Worm (Caenorhabditis elegans) whole organism, young adult: ENCODE measurements around the gene tag-65.

ENCODE experiments used
- B0035.1 ChIP-seq: sonication (generic microtip); optimal IDR thresholded peaks from 2 replicates; lab custom pipeline; 2016; ENCODE audit warnings: missing genetic modification characterization, mild to moderate bottlenecking, missing compliant biosample characterization, missing genotype, missing genetic modification reagents
- B0336.3 ChIP-seq: fragments of 200-800 bp; sonication (Bioruptor generic); IDR thresholded peaks from 2 replicates; pipeline ENCODE4 v1.3.6; 2022; ENCODE audit warnings: missing genetic modification characterization, missing compliant biosample characterization
- C17E4.6 ChIP-seq: fragments of 200-800 bp; sonication (Bioruptor generic); IDR thresholded peaks from 2 replicates; pipeline ENCODE4 v1.3.6; 2022; ENCODE audit warnings: missing genetic modification reagents, missing genetic modification characterization, missing compliant biosample characterization
- F22D6.2 ChIP-seq: sonication (generic microtip); optimal IDR thresholded peaks from 2 replicates; lab custom pipeline; 2016; ENCODE audit warnings: mild to moderate bottlenecking, missing genetic modification characterization, missing compliant biosample characterization
- F55B11.4 ChIP-seq: sonication (generic microtip); optimal IDR thresholded peaks from 2 replicates; lab custom pipeline; 2016; ENCODE audit warnings: missing compliant biosample characterization, missing genetic modification characterization, borderline replicate concordance; ENCODE audit not compliant: insufficient read depth
- F57A8.1 ChIP-seq: fragments of 200-800 bp; sonication (Bioruptor generic); optimal IDR thresholded peaks from 2 replicates; lab custom pipeline; 2018; ENCODE audit warnings: mild to moderate bottlenecking, missing genetic modification characterization, moderate library complexity, missing compliant biosample characterization
- T07F8.4 ChIP-seq: sonication (generic microtip); optimal IDR thresholded peaks from 2 replicates; lab custom pipeline; 2016; ENCODE audit warnings: mild to moderate bottlenecking, missing genetic modification characterization, moderate library complexity, missing compliant biosample characterization
- Y53F4B.3 ChIP-seq: fragments of 200-800 bp; sonication (Bioruptor generic); IDR thresholded peaks from 2 replicates; pipeline ENCODE4 v1.3.6; 2022; ENCODE audit warnings: missing genetic modification reagents, missing genetic modification characterization, missing compliant biosample characterization
- Y53G8AR.9 ChIP-seq: fragments of 200-800 bp; sonication (Bioruptor generic); conservative IDR thresholded peaks from 2 replicates; pipeline ENCODE4 v1.3.6; 2022; ENCODE audit warnings: missing genetic modification reagents, missing genetic modification characterization, missing compliant biosample characterization
- Y56A3A.18 ChIP-seq: fragments of 200-800 bp; sonication (Bioruptor generic); IDR thresholded peaks from 2 replicates; pipeline ENCODE4 v1.3.6; 2022; ENCODE audit warnings: missing genetic modification reagents, missing genetic modification characterization, missing compliant biosample characterization
- Y95B8A.8 ChIP-seq: fragments of 200-800 bp; sonication (Bioruptor generic); IDR thresholded peaks from 2 replicates; pipeline ENCODE4 v1.3.6; 2022; ENCODE audit warnings: missing genetic modification reagents, missing genetic modification characterization, missing compliant biosample characterization
- aptf-2 ChIP-seq: fragments of 200-800 bp; sonication (Bioruptor generic); conservative IDR thresholded peaks from 2 replicates; pipeline ENCODE4 v1.3.6; 2022; ENCODE audit warnings: missing genetic modification reagents, missing genetic modification characterization, missing compliant biosample characterization
- athp-1 ChIP-seq: sonication (generic microtip); optimal IDR thresholded peaks from 2 replicates; lab custom pipeline; 2017; ENCODE audit warnings: mild to moderate bottlenecking, missing genetic modification characterization, missing compliant biosample characterization
- attf-3 ChIP-seq: fragments of 200-800 bp; sonication (Bioruptor generic); conservative IDR thresholded peaks from 2 replicates; pipeline ENCODE4 v1.3.6; 2022; ENCODE audit warnings: missing genetic modification reagents, missing genetic modification characterization, missing compliant biosample characterization
- bed-1 ChIP-seq: fragments of 200-800 bp; sonication (Bioruptor generic); IDR thresholded peaks from 2 replicates; pipeline ENCODE4 v1.3.6; 2022; ENCODE audit warnings: missing genetic modification reagents, missing genetic modification characterization, missing compliant biosample characterization
- bed-2 ChIP-seq: fragments of 200-800 bp; sonication (Bioruptor generic); IDR thresholded peaks from 2 replicates; pipeline ENCODE4 v1.3.6; 2022; ENCODE audit warnings: missing genetic modification reagents, missing genetic modification characterization, missing compliant biosample characterization
- ceh-100 ChIP-seq: fragments of 200-800 bp; sonication (Bioruptor generic); IDR thresholded peaks from 2 replicates; pipeline ENCODE4 v1.3.6; 2022; ENCODE audit warnings: missing genetic modification reagents, missing genetic modification characterization, missing compliant biosample characterization
- ceh-40 ChIP-seq: fragments of 200-800 bp; sonication (Bioruptor generic); IDR thresholded peaks from 2 replicates; pipeline ENCODE4 v1.3.6; 2022; ENCODE audit warnings: missing genetic modification characterization, missing compliant biosample characterization
- ceh-79 ChIP-seq: sonication (generic microtip); optimal IDR thresholded peaks from 2 replicates; lab custom pipeline; 2017; ENCODE audit warnings: mild to moderate bottlenecking, missing genetic modification characterization, missing compliant biosample characterization
- ceh-91 ChIP-seq: fragments of 200-800 bp; sonication (Bioruptor generic); IDR thresholded peaks from 2 replicates; pipeline ENCODE4 v1.3.6; 2022; ENCODE audit warnings: missing genetic modification reagents, missing genetic modification characterization, missing compliant biosample characterization
- efl-1 ChIP-seq: fragments of 150-350 bp; optimal IDR thresholded peaks from 2 replicates; lab custom pipeline; 2014; ENCODE audit warnings: missing biosample characterization, missing genetic modification reagents, missing genetic modification characterization
- ekl-4 ChIP-seq: fragments of 200-800 bp; sonication (Bioruptor generic); IDR thresholded peaks from 2 replicates; pipeline ENCODE4 v1.3.6; 2022; ENCODE audit warnings: missing genetic modification reagents, missing genetic modification characterization, missing compliant biosample characterization
- gei-17 ChIP-seq: fragments of 200-800 bp; sonication (Bioruptor generic); optimal IDR thresholded peaks from 2 replicates; lab custom pipeline; 2018; ENCODE audit warnings: mild to moderate bottlenecking, missing genetic modification characterization, missing compliant biosample characterization
- him-1 ChIP-seq: sonication (generic microtip); optimal IDR thresholded peaks from 2 replicates; lab custom pipeline; 2016; ENCODE audit warnings: missing genotype, missing genetic modification reagents, missing genetic modification characterization, missing compliant biosample characterization
- hmg-20 ChIP-seq: fragments of 200-800 bp; sonication (Bioruptor generic); IDR thresholded peaks from 2 replicates; pipeline ENCODE4 v1.3.6; 2022; ENCODE audit warnings: missing genetic modification reagents, missing genetic modification characterization, missing compliant biosample characterization
- lin-40 ChIP-seq: sonication (generic microtip); optimal IDR thresholded peaks from 2 replicates; lab custom pipeline; 2016; ENCODE audit warnings: missing genetic modification characterization, mild to moderate bottlenecking, missing compliant biosample characterization, missing genotype, missing genetic modification reagents
- lsl-1 ChIP-seq: fragments of 200-800 bp; sonication (Bioruptor generic); optimal IDR thresholded peaks from 2 replicates; lab custom pipeline; 2018; ENCODE audit warnings: mild to moderate bottlenecking, missing genetic modification characterization, moderate library complexity, missing compliant biosample characterization
- mcd-1 ChIP-seq: fragments of 200-800 bp; sonication (Bioruptor generic); IDR thresholded peaks from 2 replicates; pipeline ENCODE4 v1.3.6; 2022; ENCODE audit warnings: missing genetic modification reagents, missing genetic modification characterization, missing compliant biosample characterization
- mes-4 ChIP-seq: sonication (generic microtip); optimal IDR thresholded peaks from 2 replicates; lab custom pipeline; 2016; ENCODE audit warnings: missing genotype, missing genetic modification characterization, missing compliant biosample characterization
- mxl-1 ChIP-seq: sonication (generic microtip); optimal IDR thresholded peaks from 2 replicates; lab custom pipeline; 2016; ENCODE audit warnings: missing genetic modification characterization, missing compliant biosample characterization
- nfya-2 ChIP-seq: fragments of 200-800 bp; sonication (Bioruptor generic); IDR thresholded peaks from 2 replicates; pipeline ENCODE4 v1.3.6; 2022; ENCODE audit warnings: missing genetic modification reagents, missing genetic modification characterization, missing compliant biosample characterization
- nhr-120 ChIP-seq: fragments of 200-800 bp; sonication (Bioruptor generic); IDR thresholded peaks from 2 replicates; pipeline ENCODE4 v1.3.6; 2022; ENCODE audit warnings: missing genetic modification characterization, missing compliant biosample characterization
- nhr-179 ChIP-seq: sonication (generic microtip); optimal IDR thresholded peaks from 2 replicates; lab custom pipeline; 2016; ENCODE audit warnings: mild to moderate bottlenecking, missing genetic modification characterization, missing compliant biosample characterization
- repo-1 ChIP-seq: sonication (generic microtip); optimal IDR thresholded peaks from 2 replicates; lab custom pipeline; 2017; ENCODE audit warnings: mild to moderate bottlenecking, missing genetic modification characterization, missing compliant biosample characterization
- rpc-1 ChIP-seq, 2 experiments: fragments of 150-350 bp in 1 of 2; sonication (generic microtip) in 1 of 2; optimal IDR thresholded peaks; 2 replicates each; lab custom pipeline; 2014 to 2018; ENCODE audit warnings: missing biosample characterization in 1 of 2, missing genetic modification characterization in 1 of 2, missing genetic modification reagents in 1 of 2, missing genotype in 1 of 2
- sea-2 ChIP-seq: fragments of 200-800 bp; sonication (Bioruptor generic); IDR thresholded peaks from 2 replicates; pipeline ENCODE4 v1.3.6; 2022; ENCODE audit warnings: missing genetic modification characterization, missing compliant biosample characterization
- snpc-1.1 ChIP-seq: sonication (generic microtip); optimal IDR thresholded peaks from 2 replicates; lab custom pipeline; 2017; ENCODE audit warnings: missing genetic modification characterization, mild to moderate bottlenecking, missing compliant biosample characterization, antibody characterized with exemption, moderate library complexity, missing genotype, missing genetic modification reagents; ENCODE audit not compliant: insufficient read depth
- snpc-1.3 ChIP-seq: sonication (generic microtip); optimal IDR thresholded peaks from 2 replicates; lab custom pipeline; 2017; ENCODE audit warnings: missing genetic modification characterization, mild to moderate bottlenecking, missing compliant biosample characterization, antibody characterized with exemption, moderate library complexity, missing genotype, missing genetic modification reagents; ENCODE audit not compliant: insufficient read depth
- snpc-4 ChIP-seq, 5 experiments: fragments of 150-350 bp in 1 of 5; sonication (generic microtip) in 4 of 5; optimal IDR thresholded peaks; 2 replicates each; lab custom pipeline; 2014 to 2018; ENCODE audit warnings: missing genetic modification characterization in 5 of 5, missing biosample characterization in 3 of 5, antibody characterized with exemption in 2 of 5, mild to moderate bottlenecking in 2 of 5, missing compliant biosample characterization in 2 of 5, missing genotype in 2 of 5, moderate library complexity in 2 of 5, missing genetic modification reagents in 1 of 5
- tbp1 ChIP-seq: fragments of 200-800 bp; sonication (Bioruptor generic); optimal IDR thresholded peaks from 2 replicates; lab custom pipeline; 2018; ENCODE audit warnings: mild to moderate bottlenecking, missing genetic modification characterization, missing compliant biosample characterization
- tlf-1 ChIP-seq: fragments of 200-800 bp; sonication (Bioruptor generic); optimal IDR thresholded peaks from 2 replicates; lab custom pipeline; 2018; ENCODE audit warnings: mild to moderate bottlenecking, missing genetic modification characterization, missing compliant biosample characterization
- unc-62 ChIP-seq: fragments of 150-350 bp; optimal IDR thresholded peaks from 2 replicates; lab custom pipeline; 2014; ENCODE audit warnings: missing biosample characterization, missing genetic modification reagents, missing genetic modification characterization
- ztf-22 ChIP-seq: fragments of 200-800 bp; sonication (Bioruptor generic); optimal IDR thresholded peaks from 2 replicates; lab custom pipeline; 2018; ENCODE audit warnings: mild to moderate bottlenecking, missing genetic modification characterization, moderate library complexity, missing compliant biosample characterization
- ztf-26 ChIP-seq: sonication (generic microtip); optimal IDR thresholded peaks from 2 replicates; lab custom pipeline; 2017; ENCODE audit warnings: missing genetic modification characterization, missing compliant biosample characterization
- ztf-28 ChIP-seq: fragments of 200-800 bp; sonication (Bioruptor generic); IDR thresholded peaks from 2 replicates; pipeline ENCODE4 v1.3.6; 2022; ENCODE audit warnings: missing genetic modification reagents, missing genetic modification characterization, missing compliant biosample characterization
- ztf-3 ChIP-seq: fragments of 200-800 bp; sonication (Bioruptor generic); optimal IDR thresholded peaks from 2 replicates; lab custom pipeline; 2018; ENCODE audit warnings: mild to moderate bottlenecking, missing genetic modification characterization, missing compliant biosample characterization
- ztf-6 ChIP-seq: fragments of 200-800 bp; sonication (Bioruptor generic); IDR thresholded peaks from 2 replicates; pipeline ENCODE4 v1.3.6; 2022; ENCODE audit warnings: missing genetic modification reagents, missing genetic modification characterization, missing compliant biosample characterization

Gene tag-65

DNA sequence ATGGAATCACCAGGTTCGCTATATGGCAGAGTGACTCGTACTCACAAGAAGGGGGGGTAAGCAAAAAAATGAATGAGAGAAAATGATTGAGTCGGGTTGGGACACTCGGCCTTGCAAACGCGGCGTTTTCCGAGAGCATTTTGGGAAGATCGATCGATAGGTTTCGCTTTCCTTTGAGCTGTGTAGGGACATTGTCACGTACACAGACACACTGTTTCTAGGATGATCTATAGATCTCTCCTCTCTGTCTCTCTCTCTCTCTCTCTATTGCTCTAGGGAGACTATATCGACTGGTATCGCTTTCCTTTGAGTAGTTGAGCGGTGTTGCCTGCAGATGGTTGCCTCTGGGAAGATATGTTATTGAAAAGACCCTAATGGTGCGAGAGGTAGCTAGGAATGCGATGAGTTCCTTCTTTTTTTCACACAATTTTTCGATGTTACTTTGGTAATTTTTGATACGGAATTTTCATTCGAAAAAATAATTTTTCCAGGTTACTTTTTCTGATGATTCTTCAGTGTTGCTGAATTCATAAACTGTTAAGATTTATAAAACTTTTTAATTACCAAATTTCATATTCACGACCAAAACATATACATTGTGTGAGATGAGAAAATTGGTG lies 28.5 kb downstream of the tag-65 start, which contains the start of gene H37A05.4 (continued):
- TF ChIP-seq tlf-1 (GFP tag; lab: Kevin White, UChicago) (peak; percentile 74), unc-62 (GFP tag; lab: Kevin White, UChicago) (no peak), nfya-2 (no peak), C17E4.6 (GFP tag; lab: Robert Waterston, UW) (no peak), sea-2 (GFP tag; lab: Robert Waterston, UW) (peak; percentile 15; the same call in 1 of the 2 replicates), mxl-1 (no peak), snpc-4 (GFP tag; optimal IDR thresholded peaks at IDR 0.05; lab: Kevin White, UChicago) (no peak), snpc-4 (tag; optimal IDR thresholded peaks at IDR 0.05; lab: Kevin White, UChicago) (peak in 2 of 4 experiments; percentile 38 to 44), B0336.3 (GFP tag; lab: Robert Waterston, UW) (peak; percentile 92), ztf-3 (GFP tag; lab: Kevin White, UChicago) (no peak), lsl-1 (GFP tag; lab: Kevin White, UChicago) (peak; percentile 14), snpc-1.3 (no peak), mcd-1 (GFP tag; lab: Robert Waterston, UW) (peak; percentile 53), repo-1 (tag; lab: Kevin White, UChicago) (peak; percentile 85), him-1 (tag; lab: Kevin White, UChicago) (peak; percentile 58), rpc-1 (optimal IDR thresholded peaks at IDR 0.05; lab: Kevin White, UChicago) (no peak), rpc-1 (tag; optimal IDR thresholded peaks at IDR 0.05; lab: Kevin White, UChicago) (no peak), ceh-91 (GFP tag; lab: Robert Waterston, UW) (no peak), athp-1 (tag; lab: Kevin White, UChicago) (peak; percentile 89), nhr-179 (tag; lab: Kevin White, UChicago) (no peak), Y95B8A.8 (GFP tag; lab: Robert Waterston, UW) (peak; percentile 62), efl-1 (no peak), nhr-120 (GFP tag; lab: Robert Waterston, UW) (no peak), bed-2 (GFP tag; lab: Robert Waterston, UW) (no peak), mes-4 (no peak), F57A8.1 (GFP tag; lab: Kevin White, UChicago) (no peak), ztf-6 (GFP tag; lab: Robert Waterston, UW) (no peak), Y53G8AR.9 (GFP tag; lab: Robert Waterston, UW) (peak; percentile 91), ekl-4 (peak; percentile 76), Y53F4B.3 (no peak), ceh-100 (GFP tag; lab: Robert Waterston, UW) (peak; percentile 21; the same call in 1 of the 2 replicates), B0035.1 (peak; percentile 66), ztf-28 (GFP tag; lab: Robert Waterston, UW) (no peak), T07F8.4 (tag; lab: Kevin White, UChicago) (no peak), F22D6.2 (tag; lab: Kevin White, UChicago) (peak; percentile 5), tbp1 (GFP tag; lab: Kevin White, UChicago) (peak; percentile 39), ztf-22 (peak; percentile 10), attf-3 (GFP tag; lab: Robert Waterston, UW) (no peak), aptf-2 (GFP tag; lab: Robert Waterston, UW) (peak; percentile 96), lin-40 (tag; lab: Kevin White, UChicago) (peak; percentile 65), ceh-79 (tag; lab: Kevin White, UChicago) (no peak), snpc-1.1 (tag; lab: Kevin White, UChicago) (no peak), ceh-40 (GFP tag; lab: Robert Waterston, UW) (no peak; the same call in 1 of the 2 replicates), F55B11.4 (tag; lab: Kevin White, UChicago) (no peak), bed-1 (GFP tag; lab: Robert Waterston, UW) (no peak), hmg-20 (GFP tag; lab: Robert Waterston, UW) (peak; percentile 25), ztf-26 (tag; lab: Kevin White, UChicago) (peak; percentile 68), Y56A3A.18 (GFP tag; lab: Robert Waterston, UW) (no peak; the same call in none of the 2 replicates), gei-17 (no peak)
